Worm (Caenorhabditis elegans): ENCODE measurements around the gene C33A12.19.

- TF ChIP-seq W03F9.2 (tag; optimal IDR thresholded peaks at IDR 0.05) (no peak), him-1 (tag; optimal IDR thresholded peaks at IDR 0.05) (no peak), dao-5 (tag; optimal IDR thresholded peaks at IDR 0.05) (no peak)
Measured at ce11 chrIV:9480936-9481335, 35.9 kb upstream of the C33A12.19 start, which contains the start of gene cng-3.

All from whole organism, L4/young adult.